Worm (Caenorhabditis elegans): Measurements from ENCODE around the gene cnb-1.

DNA sequence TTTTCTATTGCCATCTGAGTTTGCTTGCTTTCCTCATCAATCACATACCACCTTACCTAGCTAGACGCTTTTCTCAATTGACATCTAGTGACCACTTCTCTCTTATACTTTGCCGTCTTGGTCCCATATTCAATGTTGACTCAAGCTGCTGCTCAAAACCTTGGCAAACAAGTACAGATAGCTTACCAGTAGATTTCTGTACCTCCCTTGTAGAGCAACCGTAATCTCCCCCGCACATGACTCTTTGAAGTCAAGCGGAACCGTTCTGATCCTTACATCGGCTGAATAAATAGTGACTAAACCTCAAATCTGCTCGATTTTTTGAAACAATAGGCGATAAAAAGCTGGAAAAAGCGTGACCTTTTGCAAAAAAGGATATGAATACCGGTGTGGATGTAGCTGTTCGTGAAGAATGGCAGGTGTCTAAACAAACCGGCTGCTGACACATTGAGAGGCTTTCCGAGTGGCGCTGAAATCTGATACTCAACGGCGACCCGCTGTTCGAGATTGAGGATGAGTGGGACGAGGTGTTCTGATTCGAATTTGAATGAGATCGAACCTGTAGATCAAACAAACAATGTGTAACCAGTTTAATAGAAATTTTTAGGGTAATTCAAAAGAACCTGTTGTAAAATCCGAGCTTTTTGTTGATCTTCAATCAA lies 39.7 kb upstream of the cnb-1 start:
- TF ChIP-seq pqm-1 (tag; optimal IDR thresholded peaks at IDR 0.05) (no peak), hlh-30 (tag; optimal IDR thresholded peaks at IDR 0.05; ENCODE audit: insufficient read depth) (no peak), lin-11 (tag; optimal IDR thresholded peaks at IDR 0.05) (no peak), ama-1 (optimal IDR thresholded peaks at IDR 0.05) (no peak), ceh-18 (tag; optimal IDR thresholded peaks at IDR 0.05) (no peak), mec-3 (tag; optimal IDR thresholded peaks at IDR 0.05; ENCODE audit: borderline replicate concordance) (no peak), zip-5 (tag; optimal IDR thresholded peaks at IDR 0.05) (no peak), hlh-13 (GFP tag; optimal IDR thresholded peaks at IDR 0.05) (no peak), tbx-7 (tag; optimal IDR thresholded peaks at IDR 0.05) (no peak), pha-4 (tag; optimal IDR thresholded peaks at IDR 0.05) (no peak), K09A11.1 (tag; optimal IDR thresholded peaks at IDR 0.05; ENCODE audit: insufficient read depth) (no peak), hlh-6 (tag; optimal IDR thresholded peaks at IDR 0.05) (no peak), nhr-11 (tag; optimal IDR thresholded peaks at IDR 0.05) (no peak), ets-4 (tag; optimal IDR thresholded peaks at IDR 0.05) (no peak)

Measured in whole organism, late embryonic.